Fruit fly (Drosophila melanogaster): ENCODE results near the gene CG4502.

CG4502 gene

dm6 chr2L:7148919-7149318, 55.1 kb downstream of the CG4502 start (continued):
- TF ChIP-seq D19A (tag; optimal IDR thresholded peaks at IDR 0.05): no peak
- TF ChIP-seq ac (GFP tag; optimal IDR thresholded peaks at IDR 0.05): no peak
- no peak for TF ChIP-seq fu2 (GFP tag; optimal IDR thresholded peaks at IDR 0.05)
- no peak for TF ChIP-seq CG8290 (GFP tag; optimal IDR thresholded peaks at IDR 0.05)
- TF ChIP-seq CG8290 (tag; optimal IDR thresholded peaks at IDR 0.05): peak in 1 of 2 experiments; percentile 25
- no peak for TF ChIP-seq CG9215 (GFP tag; IDR thresholded peaks at IDR 0.05)
- TF ChIP-seq fd102C (GFP tag; optimal IDR thresholded peaks at IDR 0.05): no peak
- no peak for TF ChIP-seq Gsc (GFP tag; IDR thresholded peaks at IDR 0.05)
- TF ChIP-seq Rx (GFP tag; IDR thresholded peaks at IDR 0.05): 0 out of 2 replicates have a peak, but pooled peaks have one; percentile 12
- no peak for TF ChIP-seq hbn (GFP tag; IDR thresholded peaks at IDR 0.05; ENCODE audit: partially characterized antibody)
- peak; percentile 43 for TF ChIP-seq CG10979 (tag; optimal IDR thresholded peaks at IDR 0.05)
- no peak for TF ChIP-seq bowl (GFP tag; IDR thresholded peaks at IDR 0.05)
- no peak for TF ChIP-seq CG12659 (GFP tag; optimal IDR thresholded peaks at IDR 0.05)
- no peak for TF ChIP-seq en (GFP tag; optimal IDR thresholded peaks at IDR 0.05)
- TF ChIP-seq exex (tag; optimal IDR thresholded peaks at IDR 0.05): no peak
- peak; percentile 60 for TF ChIP-seq Blimp-1 (GFP tag; optimal IDR thresholded peaks at IDR 0.05)
- peak in 1 of 3 experiments; percentile 14 for TF ChIP-seq lola (GFP tag; optimal IDR thresholded peaks at IDR 0.05)
- TF ChIP-seq NC2β (GFP tag; optimal IDR thresholded peaks at IDR 0.05): no peak
- no peak for TF ChIP-seq da (GFP tag; optimal IDR thresholded peaks at IDR 0.05)
- TF ChIP-seq sens-2 (GFP tag; IDR thresholded peaks at IDR 0.05): no peak
- TF ChIP-seq YL-1 (GFP tag; optimal IDR thresholded peaks at IDR 0.05): no peak
- TF ChIP-seq pros (GFP tag; optimal IDR thresholded peaks at IDR 0.05): no peak
- TF ChIP-seq CG16815 (GFP tag; optimal IDR thresholded peaks at IDR 0.05): no peak
- no peak for TF ChIP-seq CG8089 (GFP tag; optimal IDR thresholded peaks at IDR 0.05)
- no peak for TF ChIP-seq Lim3 (GFP tag; IDR thresholded peaks at IDR 0.05)
- no peak for TF ChIP-seq CG11696 (GFP tag; IDR thresholded peaks at IDR 0.05)
- no peak for TF ChIP-seq pho (GFP tag; optimal IDR thresholded peaks at IDR 0.05)
- no peak for TF ChIP-seq CG18011 (GFP tag; optimal IDR thresholded peaks at IDR 0.05)
- no peak for TF ChIP-seq TFAM (GFP tag; optimal IDR thresholded peaks at IDR 0.05)
- TF ChIP-seq CG10274 (GFP tag; optimal IDR thresholded peaks at IDR 0.05): no peak
- no peak for TF ChIP-seq repo (GFP tag; optimal IDR thresholded peaks at IDR 0.05)
- no peak for TF ChIP-seq inv (GFP tag; IDR thresholded peaks at IDR 0.05; ENCODE audit: partially characterized antibody)
- TF ChIP-seq Oaz (GFP tag; IDR thresholded peaks at IDR 0.05): no peak
- TF ChIP-seq cas (GFP tag; IDR thresholded peaks at IDR 0.05): no peak
- no peak for TF ChIP-seq CG8765 (GFP tag; IDR thresholded peaks at IDR 0.05)
- no peak for TF ChIP-seq CG15514 (GFP tag; optimal IDR thresholded peaks at IDR 0.05)
- TF ChIP-seq Side (GFP tag; optimal IDR thresholded peaks at IDR 0.05): peak; percentile 17
- no peak for TF ChIP-seq CG12071 (GFP tag; optimal IDR thresholded peaks at IDR 0.05)
- TF ChIP-seq cad (GFP tag; optimal IDR thresholded peaks at IDR 0.05): no peak
- no peak for TF ChIP-seq CG13775 (GFP tag; optimal IDR thresholded peaks at IDR 0.05)
- peak; percentile 22 for TF ChIP-seq CG12942 (GFP tag; optimal IDR thresholded peaks at IDR 0.05)
- TF ChIP-seq CG7745 (tag; optimal IDR thresholded peaks at IDR 0.05): no peak
- no peak for TF ChIP-seq NK7.1 (GFP tag; optimal IDR thresholded peaks at IDR 0.05)
- no peak for TF ChIP-seq Fer1 (GFP tag; optimal IDR thresholded peaks at IDR 0.05)
- TF ChIP-seq hkb (optimal IDR thresholded peaks at IDR 0.05): no peak
- TF ChIP-seq hkb (GFP tag; IDR thresholded peaks at IDR 0.05): peak; percentile 61
- TF ChIP-seq crc (GFP tag; optimal IDR thresholded peaks at IDR 0.05): no peak
- no peak for TF ChIP-seq Fer3 (tag; optimal IDR thresholded peaks at IDR 0.05)
- peak; percentile 46 for TF ChIP-seq ind (GFP tag; optimal IDR thresholded peaks at IDR 0.05)
- TF ChIP-seq CG10565 (GFP tag; optimal IDR thresholded peaks at IDR 0.05): no peak
- TF ChIP-seq CG3281 (GFP tag; optimal IDR thresholded peaks at IDR 0.05): no peak
- no peak for TF ChIP-seq luna (GFP tag; optimal IDR thresholded peaks at IDR 0.05)
- peak; percentile 45; the same call in 1 of the 2 replicates for TF ChIP-seq Ada2b (GFP tag; IDR thresholded peaks at IDR 0.05)
